Fruit fly (Drosophila melanogaster): ENCODE results near the gene CG34133.

- TF ChIP-seq zfh1 (GFP tag; IDR thresholded peaks at IDR 0.05): no peak
- TF ChIP-seq mirr (GFP tag; optimal IDR thresholded peaks at IDR 0.05): no peak
- TF ChIP-seq Ssrp (tag; optimal IDR thresholded peaks at IDR 0.05): no peak
- no peak for TF ChIP-seq emc (GFP tag; optimal IDR thresholded peaks at IDR 0.05)
- no peak for TF ChIP-seq CG4424 (GFP tag; optimal IDR thresholded peaks at IDR 0.05)
- no peak for TF ChIP-seq Meics (GFP tag; optimal IDR thresholded peaks at IDR 0.05)
- no peak for TF ChIP-seq btn (GFP tag; optimal IDR thresholded peaks at IDR 0.05)
Observed at dm6 chr3R:29876232-29876631, 7.1 kb downstream of the CG34133 start.
